Worm (Caenorhabditis elegans) whole organism, young adult: Measurements from ENCODE around the gene smut-1.

Experiments used
- Y53F4B.3 ChIP-seq: fragments of 200-800 bp; sonication (Bioruptor generic); IDR thresholded peaks from 2 replicates; pipeline ENCODE4 v1.3.6; 2022; ENCODE audit warnings: missing genetic modification reagents, missing genetic modification characterization, missing compliant biosample characterization
- Y67H2A.10 ChIP-seq: fragments of 200-800 bp; sonication (Bioruptor generic); conservative IDR thresholded peaks from 2 replicates; pipeline ENCODE4 v1.3.6; 2022; ENCODE audit warnings: missing genetic modification reagents, missing genetic modification characterization, missing compliant biosample characterization
- ekl-4 ChIP-seq: fragments of 200-800 bp; sonication (Bioruptor generic); IDR thresholded peaks from 2 replicates; pipeline ENCODE4 v1.3.6; 2022; ENCODE audit warnings: missing genetic modification reagents, missing genetic modification characterization, missing compliant biosample characterization
- lin-35 ChIP-seq, 3 experiments: fragments of 150-350 bp in 2 of 3; sonication (generic microtip) in 1 of 3; optimal IDR thresholded peaks; 2 replicates each; lab custom pipeline; 2014 to 2018; ENCODE audit warnings: missing biosample characterization in 3 of 3, missing genetic modification characterization in 3 of 3, missing genetic modification reagents in 3 of 3
- lin-40 ChIP-seq: sonication (generic microtip); optimal IDR thresholded peaks from 2 replicates; lab custom pipeline; 2016; ENCODE audit warnings: missing genetic modification characterization, mild to moderate bottlenecking, missing compliant biosample characterization, missing genotype, missing genetic modification reagents
- mxl-1 ChIP-seq: sonication (generic microtip); optimal IDR thresholded peaks from 2 replicates; lab custom pipeline; 2016; ENCODE audit warnings: missing genetic modification characterization, missing compliant biosample characterization
- nfyb-1 ChIP-seq: fragments of 200-800 bp; sonication (Bioruptor generic); IDR thresholded peaks from 2 replicates; pipeline ENCODE4 v1.3.6; 2022; ENCODE audit warnings: missing genetic modification reagents, missing genetic modification characterization, missing compliant biosample characterization
- sdz-38 ChIP-seq: sonication (generic microtip); optimal IDR thresholded peaks from 2 replicates; lab custom pipeline; 2016; ENCODE audit warnings: missing genotype, missing genetic modification characterization, missing compliant biosample characterization
- sea-2 ChIP-seq: fragments of 200-800 bp; sonication (Bioruptor generic); IDR thresholded peaks from 2 replicates; pipeline ENCODE4 v1.3.6; 2022; ENCODE audit warnings: missing genetic modification characterization, missing compliant biosample characterization
- somi-1 ChIP-seq: fragments of 200-800 bp; sonication (Bioruptor generic); optimal IDR thresholded peaks from 2 replicates; lab custom pipeline; 2018; ENCODE audit warnings: mild to moderate bottlenecking, missing genetic modification characterization, missing compliant biosample characterization
- unc-130 ChIP-seq: sonication (generic microtip); optimal IDR thresholded peaks from 2 replicates; lab custom pipeline; 2016; ENCODE audit warnings: missing genetic modification reagents, missing genetic modification characterization, missing compliant biosample characterization

DNA sequence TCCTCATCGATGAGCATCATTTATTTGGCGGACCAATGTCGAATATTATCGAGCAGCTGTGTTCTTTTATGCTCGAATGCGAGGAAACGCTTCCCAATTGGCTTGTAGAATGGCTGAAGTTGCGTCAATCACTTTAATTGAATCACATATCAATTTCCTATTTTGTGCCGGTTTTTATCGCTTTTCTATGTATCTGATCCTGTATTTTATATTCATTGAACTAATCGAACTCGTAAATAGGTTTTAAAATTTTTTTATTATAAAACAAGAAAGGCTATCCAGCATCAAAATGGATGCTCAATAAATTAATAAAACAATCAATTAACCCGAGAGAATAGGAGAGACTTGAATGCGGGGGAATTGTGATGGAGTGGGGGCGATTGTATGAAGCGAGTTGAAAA is 1.9 kb downstream of the smut-1 start:
- TF ChIP-seq lin-40 (tag; lab: Kevin White, UChicago) (no peak), somi-1 (no peak), ekl-4 (GFP tag; lab: Robert Waterston, UW) (no peak), sdz-38 (tag; lab: Kevin White, UChicago) (no peak), Y53F4B.3 (GFP tag; lab: Robert Waterston, UW) (no peak), nfyb-1 (GFP tag; lab: Robert Waterston, UW) (peak; percentile 79; the same call in 1 of the 2 replicates), lin-35 (GFP tag; optimal IDR thresholded peaks at IDR 0.05; lab: Kevin White, UChicago) (no peak), Y67H2A.10 (GFP tag; lab: Robert Waterston, UW) (no peak), mxl-1 (tag; lab: Kevin White, UChicago) (peak; percentile 32), sea-2 (GFP tag; lab: Robert Waterston, UW) (no peak), unc-130 (GFP tag; lab: Kevin White, UChicago) (no peak)
